Fruit fly (Drosophila melanogaster): ENCODE measurements around the gene Cp19.

Gene Cp19

DNA sequence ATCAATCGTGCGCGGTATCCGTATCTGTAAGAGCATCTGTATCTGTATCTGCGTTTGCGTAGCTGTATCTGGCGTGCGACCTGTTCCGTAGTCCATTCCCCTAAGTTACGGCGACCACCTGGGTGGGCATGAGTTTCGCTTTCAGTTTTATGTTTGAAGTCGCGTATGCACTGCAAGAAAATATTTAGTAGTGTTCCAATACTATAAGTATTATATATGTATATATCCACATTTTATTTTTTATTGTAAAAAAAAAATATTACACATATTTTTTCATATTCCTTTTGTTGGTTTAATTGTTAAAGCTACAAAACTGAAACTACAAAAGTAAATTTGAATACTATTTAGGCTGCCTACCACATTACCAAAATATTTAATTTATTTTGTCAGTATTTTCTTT lies 16.8 kb upstream of the Cp19 start (continued):
- no peak for TF ChIP-seq org-1 (GFP tag; optimal IDR thresholded peaks at IDR 0.05)
- TF ChIP-seq bsh (GFP tag; optimal IDR thresholded peaks at IDR 0.05) = peak in 1 of 2 experiments; percentile 32
- no peak for TF ChIP-seq stc (GFP tag; IDR thresholded peaks at IDR 0.05)
- TF ChIP-seq Myb (GFP tag; optimal IDR thresholded peaks at IDR 0.05) = no peak
- TF ChIP-seq CG2202 (tag; optimal IDR thresholded peaks at IDR 0.05) = no peak
- no peak for TF ChIP-seq NC2β (GFP tag; optimal IDR thresholded peaks at IDR 0.05)
- TF ChIP-seq CG12299 (tag; optimal IDR thresholded peaks at IDR 0.05) = no peak
- TF ChIP-seq CG11247 (GFP tag; IDR thresholded peaks at IDR 0.05) = no peak
- no peak for TF ChIP-seq H15 (GFP tag; IDR thresholded peaks at IDR 0.05)
- TF ChIP-seq CG9817 (tag; optimal IDR thresholded peaks at IDR 0.05) = no peak
- TF ChIP-seq nmo (GFP tag; optimal IDR thresholded peaks at IDR 0.05) = peak; percentile 44
- no peak for TF ChIP-seq CG6272 (GFP tag; IDR thresholded peaks at IDR 0.05)
- no peak for TF ChIP-seq tin (GFP tag; optimal IDR thresholded peaks at IDR 0.05)
- no peak for TF ChIP-seq CG1832 (GFP tag; optimal IDR thresholded peaks at IDR 0.05)
- TF ChIP-seq CG13894 (tag; optimal IDR thresholded peaks at IDR 0.05) = no peak
- TF ChIP-seq Abd-B (GFP tag; optimal IDR thresholded peaks at IDR 0.05) = peak; percentile 31
- TF ChIP-seq lola (GFP tag; optimal IDR thresholded peaks at IDR 0.05) = peak in 1 of 3 experiments; percentile 34
- no peak for TF ChIP-seq CG3281 (GFP tag; optimal IDR thresholded peaks at IDR 0.05)
- TF ChIP-seq BEAF-32 (GFP tag; optimal IDR thresholded peaks at IDR 0.05) = no peak
- no peak for TF ChIP-seq sob (GFP tag; IDR thresholded peaks at IDR 0.05)
- TF ChIP-seq CG12155 (GFP tag; optimal IDR thresholded peaks at IDR 0.05) = no peak
- no peak for TF ChIP-seq insv (GFP tag; optimal IDR thresholded peaks at IDR 0.05)
- no peak for TF ChIP-seq CG14965 (GFP tag; optimal IDR thresholded peaks at IDR 0.05; ENCODE audit: borderline replicate concordance)
- TF ChIP-seq CG17385 (GFP tag; optimal IDR thresholded peaks at IDR 0.05) = no peak
- no peak for TF ChIP-seq CG3726 (GFP tag; IDR thresholded peaks at IDR 0.05)
- TF ChIP-seq kni (GFP tag; optimal IDR thresholded peaks at IDR 0.05) = no peak
- TF ChIP-seq tup (GFP tag; optimal IDR thresholded peaks at IDR 0.05) = no peak
- TF ChIP-seq gsb-n (tag; optimal IDR thresholded peaks at IDR 0.05) = no peak
- no peak for TF ChIP-seq inv (GFP tag; IDR thresholded peaks at IDR 0.05; ENCODE audit: partially characterized antibody)
- peak; percentile 29 for TF ChIP-seq CG18262 (tag; optimal IDR thresholded peaks at IDR 0.05)
- TF ChIP-seq Drgx (GFP tag; IDR thresholded peaks at IDR 0.05) = no peak
- TF ChIP-seq CG6791 (GFP tag; IDR thresholded peaks at IDR 0.05; ENCODE audit: partially characterized antibody) = no peak
- peak; percentile 53 for TF ChIP-seq Med (GFP tag)
- no peak for TF ChIP-seq C15 (GFP tag; IDR thresholded peaks at IDR 0.05)
- TF ChIP-seq CG12391 (tag; optimal IDR thresholded peaks at IDR 0.05) = peak; percentile 31
- no peak for TF ChIP-seq vvl (GFP tag; IDR thresholded peaks at IDR 0.05)
- TF ChIP-seq E2f1 (GFP tag; IDR thresholded peaks at IDR 0.05) = no peak
- TF ChIP-seq hbn (GFP tag; IDR thresholded peaks at IDR 0.05; ENCODE audit: partially characterized antibody) = no peak
- TF ChIP-seq exex (tag; optimal IDR thresholded peaks at IDR 0.05) = no peak
- TF ChIP-seq tap (tag; optimal IDR thresholded peaks at IDR 0.05) = no peak
- TF ChIP-seq sr (GFP tag; IDR thresholded peaks at IDR 0.05) = no peak
- peak; percentile 24 for TF ChIP-seq CG8388 (GFP tag; optimal IDR thresholded peaks at IDR 0.05)
- TF ChIP-seq CG10147 (GFP tag; optimal IDR thresholded peaks at IDR 0.05) = no peak
- no peak for TF ChIP-seq CG18011 (GFP tag; optimal IDR thresholded peaks at IDR 0.05)
- no peak for TF ChIP-seq Kr (GFP tag; optimal IDR thresholded peaks at IDR 0.05)
- TF ChIP-seq CG30020 (tag; optimal IDR thresholded peaks at IDR 0.05) = no peak
- TF ChIP-seq CG11504 (tag; optimal IDR thresholded peaks at IDR 0.05) = peak; percentile 47
- no peak for TF ChIP-seq CG1602 (GFP tag; optimal IDR thresholded peaks at IDR 0.05)
- peak; percentile 45 for TF ChIP-seq CG15696 (tag; optimal IDR thresholded peaks at IDR 0.05)
- peak; percentile 39 for TF ChIP-seq PHDP (tag; optimal IDR thresholded peaks at IDR 0.05)
